Fruit fly (Drosophila melanogaster) whole organism, embryonic: ENCODE data around the gene Glut4EF.

ENCODE experiments used
- ATbp ChIP-seq: fragments of 200-800 bp; sonication (Bioruptor generic); optimal IDR thresholded peaks from 2 replicates; lab custom pipeline; 2017; ENCODE audit warnings: missing biosample characterization, mild to moderate bottlenecking, missing genetic modification characterization, missing genetic modification reagents
- Ada2b ChIP-seq: fragments of 200-800 bp; sonication (Bioruptor generic); IDR thresholded peaks from 2 replicates; pipeline ENCODE4 v1.3.6; 2022; ENCODE audit warnings: missing biosample characterization, missing genetic modification characterization
- Aef1 ChIP-seq: fragments of 200-800 bp; sonication (Bioruptor generic); IDR thresholded peaks from 3 replicates; pipeline ENCODE4 v1.3.6; 2022; ENCODE audit warnings: missing biosample characterization, missing genetic modification characterization
- Bgb ChIP-seq: fragments of 200-800 bp; sonication (Bioruptor generic); IDR thresholded peaks from 2 replicates; pipeline ENCODE4 v1.3.6; 2022; ENCODE audit warnings: missing biosample characterization, missing genetic modification characterization; ENCODE audit not compliant: partially characterized antibody
- CG10267 ChIP-seq: fragments of 200-800 bp; sonication (Bioruptor generic); optimal IDR thresholded peaks from 2 replicates; lab custom pipeline; 2018; ENCODE audit warnings: missing biosample characterization, mild to moderate bottlenecking, missing genetic modification characterization, moderate library complexity
- CG11085 ChIP-seq: fragments of 200-800 bp; sonication (Bioruptor generic); IDR thresholded peaks from 2 replicates; pipeline ENCODE4 v1.3.6; 2022; ENCODE audit warnings: missing biosample characterization, missing genetic modification characterization
- CG11560 ChIP-seq: fragments of 200-800 bp; sonication (Bioruptor generic); IDR thresholded peaks from 3 replicates; pipeline ENCODE4 v1.3.6; 2022; ENCODE audit warnings: missing biosample characterization, missing genetic modification characterization
- CG14710 ChIP-seq: fragments of 200-800 bp; sonication (Bioruptor generic); optimal IDR thresholded peaks from 3 replicates; lab custom pipeline; 2019; ENCODE audit warnings: missing biosample characterization, mild to moderate bottlenecking, missing genetic modification characterization, moderate library complexity
- CG16815 ChIP-seq: fragments of 200-800 bp; sonication (Bioruptor generic); optimal IDR thresholded peaks from 3 replicates; lab custom pipeline; 2017; ENCODE audit warnings: missing biosample characterization, mild to moderate bottlenecking, missing genetic modification characterization
- CG17568 ChIP-seq: fragments of 200-800 bp; sonication (Bioruptor generic); optimal IDR thresholded peaks from 2 replicates; lab custom pipeline; 2018; ENCODE audit warnings: missing biosample characterization, mild to moderate bottlenecking, missing genetic modification characterization, moderate library complexity
- CG17612 ChIP-seq: fragments of 200-800 bp; sonication (Bioruptor generic); IDR thresholded peaks from 2 replicates; pipeline ENCODE4 v1.3.6; 2022; ENCODE audit warnings: missing biosample characterization, missing genetic modification characterization
- CG18262 ChIP-seq: fragments of 200-800 bp; optimal IDR thresholded peaks from 3 replicates; lab custom pipeline; 2019; ENCODE audit warnings: missing biosample characterization, mild to moderate bottlenecking, missing genetic modification characterization, moderate library complexity
- CG2129 ChIP-seq: fragments of 200-800 bp; sonication (Bioruptor generic); IDR thresholded peaks from 2 replicates; pipeline ENCODE4 v1.3.6; 2022; ENCODE audit warnings: missing biosample characterization, missing genetic modification characterization; ENCODE audit not compliant: partially characterized antibody
- CG30431 ChIP-seq: fragments of 200-800 bp; sonication (Bioruptor generic); optimal IDR thresholded peaks from 2 replicates; lab custom pipeline; 2017; ENCODE audit warnings: missing biosample characterization, missing genetic modification characterization
- CG32767 ChIP-seq: fragments of 200-800 bp; sonication (Bioruptor generic); IDR thresholded peaks from 2 replicates; pipeline ENCODE4 v1.3.6; 2022; ENCODE audit warnings: missing biosample characterization, missing genetic modification characterization
- CG34224 ChIP-seq: fragments of 200-800 bp; sonication (Bioruptor generic); IDR thresholded peaks from 3 replicates; pipeline ENCODE4 v1.3.6; 2022; ENCODE audit warnings: missing biosample characterization, missing genetic modification characterization; ENCODE audit not compliant: partially characterized antibody
- CG4424 ChIP-seq: fragments of 200-800 bp; sonication (Bioruptor generic); optimal IDR thresholded peaks from 3 replicates; lab custom pipeline; 2016; ENCODE audit warnings: missing biosample characterization, missing genetic modification characterization
- CG5245 ChIP-seq: fragments of 200-800 bp; sonication (Bioruptor generic); optimal IDR thresholded peaks from 3 replicates; lab custom pipeline; 2016; ENCODE audit warnings: missing biosample characterization, missing genetic modification characterization
- CG6765 ChIP-seq: fragments of 200-800 bp; sonication (Bioruptor generic); optimal IDR thresholded peaks from 3 replicates; lab custom pipeline; 2017; ENCODE audit warnings: missing biosample characterization, mild to moderate bottlenecking, missing genetic modification characterization
- CG6791 ChIP-seq: fragments of 200-800 bp; sonication (Bioruptor generic); IDR thresholded peaks from 3 replicates; pipeline ENCODE4 v1.3.6; 2022; ENCODE audit warnings: missing biosample characterization, missing genetic modification characterization; ENCODE audit not compliant: partially characterized antibody
- CG7372 ChIP-seq: fragments of 200-800 bp; sonication (Bioruptor generic); IDR thresholded peaks from 2 replicates; pipeline ENCODE4 v1.3.6; 2022; ENCODE audit warnings: missing biosample characterization, missing genetic modification characterization
- CG8290 ChIP-seq, 3 experiments: fragments of 200-800 bp; sonication (Bioruptor generic); optimal IDR thresholded peaks; 2 replicates each; lab custom pipeline; 2016 to 2019; ENCODE audit warnings: missing biosample characterization in 3 of 3, missing genetic modification characterization in 3 of 3, mild to moderate bottlenecking in 2 of 3, moderate library complexity in 1 of 3
- CG8388 ChIP-seq: fragments of 200-800 bp; sonication (Bioruptor generic); optimal IDR thresholded peaks from 2 replicates; lab custom pipeline; 2019; ENCODE audit warnings: missing biosample characterization, mild to moderate bottlenecking, missing genetic modification characterization, moderate library complexity
- CG8944 ChIP-seq: fragments of 200-800 bp; sonication (Bioruptor generic); optimal IDR thresholded peaks from 3 replicates; lab custom pipeline; 2016; ENCODE audit warnings: missing biosample characterization, missing genetic modification characterization
- CrebB ChIP-seq: fragments of 200-800 bp; sonication (Bioruptor generic); optimal IDR thresholded peaks from 3 replicates; lab custom pipeline; 2018; ENCODE audit warnings: missing biosample characterization, mild to moderate bottlenecking, missing genetic modification characterization
- Fer3 ChIP-seq: fragments of 200-800 bp; sonication (Bioruptor generic); optimal IDR thresholded peaks from 2 replicates; lab custom pipeline; 2018; ENCODE audit warnings: missing biosample characterization, mild to moderate bottlenecking, missing genetic modification characterization, moderate library complexity
- GATAe ChIP-seq: fragments of 200-800 bp; sonication (Bioruptor generic); conservative IDR thresholded peaks from 2 replicates; pipeline ENCODE4 v1.3.6; 2022; ENCODE audit warnings: missing biosample characterization, missing genetic modification characterization
- HLH4C ChIP-seq: fragments of 200-800 bp; sonication (Bioruptor generic); IDR thresholded peaks from 3 replicates; pipeline ENCODE4 v1.3.6; 2022; ENCODE audit warnings: missing biosample characterization, missing genetic modification characterization; ENCODE audit not compliant: partially characterized antibody
- Hmx ChIP-seq: fragments of 200-800 bp; sonication (Bioruptor generic); optimal IDR thresholded peaks from 2 replicates; lab custom pipeline; 2016; ENCODE audit warnings: missing biosample characterization, missing genetic modification characterization
- Mes4 ChIP-seq: fragments of 200-800 bp; sonication (Bioruptor generic); optimal IDR thresholded peaks from 2 replicates; lab custom pipeline; 2016; ENCODE audit warnings: missing biosample characterization, missing genetic modification characterization
- Side ChIP-seq: fragments of 200-800 bp; sonication (Bioruptor generic); optimal IDR thresholded peaks from 2 replicates; lab custom pipeline; 2016; ENCODE audit warnings: missing biosample characterization, missing genetic modification characterization
- Sin3A ChIP-seq: fragments of >200 bp; optimal IDR thresholded peaks from 2 replicates; lab custom pipeline; 2018
- abd-A ChIP-seq: fragments of 200-800 bp; sonication (Bioruptor generic); optimal IDR thresholded peaks from 3 replicates; lab custom pipeline; 2019; ENCODE audit warnings: missing biosample characterization, mild to moderate bottlenecking, missing genetic modification characterization, moderate library complexity
- amos ChIP-seq: fragments of 200-800 bp; sonication (Bioruptor generic); IDR thresholded peaks from 2 replicates; pipeline ENCODE4 v1.3.6; 2022; ENCODE audit warnings: missing biosample characterization, missing genetic modification characterization; ENCODE audit not compliant: partially characterized antibody
- ase ChIP-seq: fragments of 200-800 bp; sonication (Bioruptor generic); IDR thresholded peaks from 3 replicates; pipeline ENCODE4 v1.3.6; 2022; ENCODE audit warnings: missing biosample characterization, missing genetic modification characterization
- bsh ChIP-seq, 2 experiments: fragments of 200-800 bp; sonication (Bioruptor generic); optimal IDR thresholded peaks; 2 replicates each; lab custom pipeline; 2017 to 2018; ENCODE audit warnings: mild to moderate bottlenecking in 2 of 2, missing biosample characterization in 2 of 2, missing genetic modification characterization in 2 of 2, moderate library complexity in 1 of 2
- btn ChIP-seq: fragments of 200-800 bp; sonication (Bioruptor generic); optimal IDR thresholded peaks from 2 replicates; lab custom pipeline; 2016; ENCODE audit warnings: missing biosample characterization, missing genetic modification characterization
- en ChIP-seq: fragments of 200-800 bp; sonication (Bioruptor generic); optimal IDR thresholded peaks from 2 replicates; lab custom pipeline; 2016; ENCODE audit warnings: missing biosample characterization, missing genetic modification characterization
- esg ChIP-seq: fragments of 200-800 bp; sonication (Bioruptor generic); conservative IDR thresholded peaks from 2 replicates; pipeline ENCODE4 v1.3.6; 2022; ENCODE audit warnings: missing biosample characterization, missing genetic modification characterization
- fd64A ChIP-seq: fragments of 200-800 bp; sonication (Bioruptor generic); optimal IDR thresholded peaks from 3 replicates; lab custom pipeline; 2018; ENCODE audit warnings: missing biosample characterization, mild to moderate bottlenecking, missing genetic modification characterization
- gem ChIP-seq: fragments of 200-800 bp; sonication (Bioruptor generic); optimal IDR thresholded peaks from 2 replicates; lab custom pipeline; 2019; ENCODE audit warnings: missing biosample characterization, mild to moderate bottlenecking, missing genetic modification characterization, moderate library complexity
- klu ChIP-seq: fragments of 200-800 bp; sonication (Bioruptor generic); IDR thresholded peaks from 2 replicates; pipeline ENCODE4 v1.3.6; 2022; ENCODE audit warnings: missing biosample characterization, missing genetic modification characterization
- knrl ChIP-seq: fragments of 200-800 bp; sonication (Bioruptor generic); IDR thresholded peaks from 3 replicates; pipeline ENCODE4 v1.3.6; 2022; ENCODE audit warnings: missing biosample characterization, missing genetic modification characterization; ENCODE audit not compliant: partially characterized antibody
- maf-S ChIP-seq: fragments of 200-800 bp; sonication (Bioruptor generic); optimal IDR thresholded peaks from 2 replicates; lab custom pipeline; 2016; ENCODE audit warnings: missing biosample characterization, missing genetic modification characterization
- org-1 ChIP-seq: fragments of 200-800 bp; sonication (Bioruptor generic); optimal IDR thresholded peaks from 2 replicates; lab custom pipeline; 2017; ENCODE audit warnings: missing biosample characterization, missing genetic modification characterization
- pum ChIP-seq: fragments of 200-800 bp; sonication (Bioruptor generic); optimal IDR thresholded peaks from 2 replicates; lab custom pipeline; 2016; ENCODE audit warnings: missing biosample characterization, missing genetic modification characterization
- run ChIP-seq: fragments of 200-800 bp; sonication (Bioruptor generic); optimal IDR thresholded peaks from 3 replicates; lab custom pipeline; 2018; ENCODE audit warnings: missing biosample characterization, mild to moderate bottlenecking, missing genetic modification characterization
- slbo ChIP-seq: fragments of 200-800 bp; sonication (Bioruptor generic); IDR thresholded peaks from 2 replicates; pipeline ENCODE4 v1.3.6; 2022; ENCODE audit warnings: missing biosample characterization, missing genetic modification characterization
- trem ChIP-seq: fragments of 200-800 bp; optimal IDR thresholded peaks from 3 replicates; lab custom pipeline; 2019; ENCODE audit warnings: missing biosample characterization, mild to moderate bottlenecking, missing genetic modification characterization, moderate library complexity
- trh ChIP-seq: fragments of 200-800 bp; sonication (Bioruptor generic); optimal IDR thresholded peaks from 2 replicates; lab custom pipeline; 2016; ENCODE audit warnings: missing biosample characterization, missing genetic modification characterization
- twi ChIP-seq: fragments of 200-800 bp; optimal IDR thresholded peaks from 2 replicates; lab custom pipeline; 2019; ENCODE audit warnings: missing biosample characterization, mild to moderate bottlenecking, missing genetic modification characterization, moderate library complexity

Glut4EF gene

DNA sequence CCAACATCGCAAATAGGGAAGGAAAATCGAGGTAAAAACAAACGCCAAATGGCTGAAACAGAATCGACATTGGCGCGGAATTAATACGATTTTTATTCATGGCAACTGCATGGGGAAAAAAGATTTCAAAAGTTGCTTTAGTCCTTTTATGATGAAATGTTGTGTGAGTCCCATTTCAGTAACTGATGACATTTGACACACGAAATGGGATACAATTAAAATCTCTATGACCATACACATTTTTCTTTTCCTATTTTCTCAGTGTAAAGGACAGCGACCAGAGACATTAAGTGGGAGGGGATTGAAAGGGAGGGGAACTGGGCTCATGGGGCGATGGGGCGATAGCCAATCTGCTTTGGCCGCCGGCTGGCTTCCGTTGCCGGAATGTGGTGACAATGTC is 64.0 kb downstream of the Glut4EF start (continued):
- TF ChIP-seq Hmx (GFP tag; lab: Kevin White, UChicago) (no peak), fd64A (GFP tag; lab: Kevin White, UChicago) (no peak), twi (no peak), amos (GFP tag; lab: Robert Waterston, UW) (no peak), CG16815 (no peak), Ada2b (GFP tag; lab: Robert Waterston, UW) (0 out of 2 replicates have a peak, but pooled peaks have one; percentile 21), Mes4 (GFP tag; lab: Kevin White, UChicago) (no peak), knrl (GFP tag; lab: Robert Waterston, UW) (no peak), CG5245 (GFP tag; lab: Kevin White, UChicago) (no peak), pum (GFP tag; lab: Kevin White, UChicago) (no peak), CrebB (tag; lab: Kevin White, UChicago) (no peak), CG34224 (no peak), CG32767 (GFP tag; lab: Robert Waterston, UW) (no peak), CG8944 (GFP tag; lab: Kevin White, UChicago) (no peak), CG14710 (tag; lab: Kevin White, UChicago) (no peak), CG6791 (GFP tag; lab: Robert Waterston, UW) (no peak), CG4424 (no peak), CG17612 (GFP tag; lab: Robert Waterston, UW) (no peak), Side (no peak), HLH4C (GFP tag; lab: Robert Waterston, UW) (no peak), Sin3A (lab: Kevin White, UChicago) (no peak), maf-S (GFP tag; lab: Kevin White, UChicago) (no peak), btn (no peak), trh (GFP tag; lab: Kevin White, UChicago) (no peak), CG6765 (no peak), abd-A (tag; lab: Kevin White, UChicago) (peak; percentile 17), CG2129 (GFP tag; lab: Robert Waterston, UW) (no peak), CG8290 (GFP tag; optimal IDR thresholded peaks at IDR 0.05; lab: Kevin White, UChicago) (no peak), CG8290 (tag; optimal IDR thresholded peaks at IDR 0.05; lab: Kevin White, UChicago) (peak in 1 of 2 experiments; percentile 51), gem (tag; lab: Kevin White, UChicago) (peak; percentile 41), CG7372 (GFP tag; lab: Robert Waterston, UW) (no peak), ase (GFP tag; lab: Robert Waterston, UW) (no peak), Aef1 (0 out of 3 replicates have a peak, but pooled peaks have one; percentile 27), bsh (GFP tag; optimal IDR thresholded peaks at IDR 0.05; lab: Kevin White, UChicago) (peak in 1 of 2 experiments; percentile 32), CG8388 (GFP tag; lab: Kevin White, UChicago) (no peak), ATbp (GFP tag; lab: Kevin White, UChicago) (no peak), klu (GFP tag; lab: Robert Waterston, UW) (no peak), en (GFP tag; lab: Kevin White, UChicago) (no peak), CG17568 (no peak), GATAe (GFP tag; lab: Robert Waterston, UW) (no peak; the same call in 1 of the 2 replicates), slbo (GFP tag; lab: Robert Waterston, UW) (peak; percentile 76), esg (GFP tag; lab: Robert Waterston, UW) (peak; percentile 31; the same call in 1 of the 2 replicates), run (tag; lab: Kevin White, UChicago) (no peak), CG18262 (tag; lab: Kevin White, UChicago) (no peak), CG11085 (GFP tag; lab: Robert Waterston, UW) (no peak), trem (tag; lab: Kevin White, UChicago) (no peak), CG10267 (tag; lab: Kevin White, UChicago) (no peak), CG11560 (tag; lab: Robert Waterston, UW) (no peak), CG30431 (no peak), Fer3 (tag; lab: Kevin White, UChicago) (peak; percentile 55), org-1 (no peak), Bgb (GFP tag; lab: Robert Waterston, UW) (no peak)
